Worm (Caenorhabditis elegans) whole organism, L1 larva: ENCODE results near the gene T25B9.12.
"Not testable (repeated sequence)": the region's sequence is repeated elsewhere in the genome, so short reads cannot be mapped to it uniquely, and the experiment has no call there.

Experiments
- C34B4.2 ChIP-seq: sonication (generic microtip); optimal IDR thresholded peaks from 2 replicates; lab custom pipeline; 2017; ENCODE audit warnings: mild to moderate bottlenecking, missing genetic modification characterization, missing compliant biosample characterization
- F16B12.6 ChIP-seq: fragments of 150-350 bp; optimal IDR thresholded peaks from 2 replicates; lab custom pipeline; 2014; ENCODE audit warnings: missing biosample characterization, missing genetic modification characterization
- aha-1 ChIP-seq: fragments of 150-350 bp; optimal IDR thresholded peaks from 2 replicates; lab custom pipeline; 2014; ENCODE audit warnings: missing biosample characterization, missing genetic modification characterization
- alr-1 ChIP-seq: fragments of 200-800 bp; sonication (Bioruptor generic); optimal IDR thresholded peaks from 2 replicates; lab custom pipeline; 2018; ENCODE audit warnings: borderline replicate concordance, mild to moderate bottlenecking, missing genetic modification characterization, missing compliant biosample characterization
- ama-1 ChIP-seq: fragments of 150-350 bp; optimal IDR thresholded peaks from 2 replicates; lab custom pipeline; 2014
- ceh-82 ChIP-seq, 3 experiments: fragments of 150-350 bp in 1 of 3; sonication (generic microtip) in 2 of 3; optimal IDR thresholded peaks; 2 replicates each; lab custom pipeline; 2014 to 2017; ENCODE audit warnings: missing biosample characterization in 3 of 3, missing genetic modification characterization in 3 of 3
- dpl-1 ChIP-seq, 3 experiments: fragments of 150-350 bp in 2 of 3; sonication (generic microtip) in 1 of 3; optimal IDR thresholded peaks; 2 replicates each; lab custom pipeline; 2014 to 2017; ENCODE audit warnings: missing biosample characterization in 3 of 3, missing genetic modification characterization in 3 of 3, missing genetic modification reagents in 3 of 3
- efl-1 ChIP-seq, 4 experiments: fragments of 150-350 bp; optimal IDR thresholded peaks in 3 of 4; peaks in 1 of 4; 1 replicate in 1 of 4; 2 replicates in 3 of 4; lab custom pipeline; 2014; ENCODE audit warnings: missing biosample characterization in 2 of 4, missing genetic modification characterization in 2 of 4, missing genetic modification reagents in 2 of 4
- efl-3 ChIP-seq: fragments of 200-800 bp; sonication (Bioruptor generic); optimal IDR thresholded peaks from 2 replicates; lab custom pipeline; 2018; ENCODE audit warnings: mild to moderate bottlenecking, missing genetic modification characterization, missing compliant biosample characterization
- egl-13 ChIP-seq: sonication (generic microtip); optimal IDR thresholded peaks from 2 replicates; lab custom pipeline; 2016; ENCODE audit warnings: missing genotype, missing genetic modification reagents, missing genetic modification characterization, missing compliant biosample characterization
- egl-27 ChIP-seq, 2 experiments: fragments of 150-350 bp in 1 of 2; sonication (generic microtip); optimal IDR thresholded peaks; 3 replicates each; lab custom pipeline; 2017 to 2018; ENCODE audit warnings: missing biosample characterization in 2 of 2, missing genetic modification characterization in 2 of 2, missing genetic modification reagents in 2 of 2
- elt-3 ChIP-seq, 6 experiments: fragments of 150-350 bp in 1 of 6; sonication (generic microtip); optimal IDR thresholded peaks; 2 replicates each; lab custom pipeline; 2017 to 2018; ENCODE audit warnings: missing biosample characterization in 6 of 6, missing genetic modification characterization in 6 of 6, inconsistent platforms in 1 of 6
- ets-5 ChIP-seq: fragments of 200-800 bp; sonication (Bioruptor generic); IDR thresholded peaks from 2 replicates; pipeline ENCODE4 v1.3.6; 2022; ENCODE audit warnings: missing genetic modification characterization, missing compliant biosample characterization
- fkh-4 ChIP-seq: sonication (generic microtip); optimal IDR thresholded peaks from 2 replicates; lab custom pipeline; 2016; ENCODE audit warnings: missing compliant biosample characterization, missing genetic modification characterization, borderline replicate concordance
- hlh-17 ChIP-seq: fragments of 200-800 bp; sonication (Bioruptor generic); optimal IDR thresholded peaks from 2 replicates; lab custom pipeline; 2018; ENCODE audit warnings: missing genetic modification characterization, mild to moderate bottlenecking, missing compliant biosample characterization, moderate library complexity, borderline replicate concordance
- hpl-2 ChIP-seq: fragments of 150-350 bp; optimal IDR thresholded peaks from 2 replicates; lab custom pipeline; 2014; ENCODE audit warnings: missing biosample characterization, missing genetic modification reagents, missing genetic modification characterization
- irx-1 ChIP-seq: sonication (generic microtip); optimal IDR thresholded peaks from 2 replicates; lab custom pipeline; 2016; ENCODE audit warnings: missing genetic modification characterization, missing compliant biosample characterization
- isw-1 ChIP-seq: fragments of 200-800 bp; sonication (Bioruptor generic); IDR thresholded peaks from 2 replicates; pipeline ENCODE4 v1.3.6; 2022; ENCODE audit warnings: missing genetic modification characterization, missing compliant biosample characterization
- jun-1 ChIP-seq: fragments of 150-350 bp; optimal IDR thresholded peaks from 2 replicates; lab custom pipeline; 2014; ENCODE audit warnings: missing biosample characterization, missing genetic modification reagents, missing genetic modification characterization
- lin-13 ChIP-seq: fragments of 150-350 bp; optimal IDR thresholded peaks from 2 replicates; lab custom pipeline; 2014; ENCODE audit warnings: missing biosample characterization, missing genetic modification reagents, missing genetic modification characterization
- lin-14 ChIP-seq: fragments of 200-800 bp; sonication (Bioruptor generic); optimal IDR thresholded peaks from 2 replicates; lab custom pipeline; 2018; ENCODE audit warnings: mild to moderate bottlenecking, missing genetic modification characterization, moderate library complexity, missing compliant biosample characterization
- lin-15B ChIP-seq: fragments of 150-350 bp; sonication (generic microtip); optimal IDR thresholded peaks from 3 replicates; lab custom pipeline; 2014; ENCODE audit warnings: missing biosample characterization, missing genetic modification characterization
- lsy-2 ChIP-seq, 2 experiments: fragments of 150-350 bp; optimal IDR thresholded peaks; 2 replicates each; lab custom pipeline; 2014; ENCODE audit warnings: missing biosample characterization in 2 of 2, missing genetic modification characterization in 2 of 2
- mab-9 ChIP-seq: fragments of 200-800 bp; sonication (Bioruptor generic); IDR thresholded peaks from 2 replicates; pipeline ENCODE4 v1.3.6; 2022; ENCODE audit warnings: missing genetic modification reagents, missing genetic modification characterization, missing compliant biosample characterization
- nhr-12 ChIP-seq: sonication (generic microtip); optimal IDR thresholded peaks from 2 replicates; lab custom pipeline; 2017; ENCODE audit warnings: missing biosample characterization, missing genetic modification characterization
- nhr-71 ChIP-seq: sonication (generic microtip); optimal IDR thresholded peaks from 2 replicates; lab custom pipeline; 2016; ENCODE audit warnings: mild to moderate bottlenecking, missing genetic modification characterization, moderate library complexity, missing compliant biosample characterization
- nhr-76 ChIP-seq: sonication (generic microtip); optimal IDR thresholded peaks from 2 replicates; lab custom pipeline; 2017; ENCODE audit warnings: missing biosample characterization, missing genetic modification characterization
- nhr-84 ChIP-seq: sonication (generic microtip); optimal IDR thresholded peaks from 2 replicates; lab custom pipeline; 2017; ENCODE audit warnings: missing biosample characterization, missing genetic modification characterization
- nhr-85 ChIP-seq: sonication (generic microtip); peaks from one replicate; lab custom pipeline; 2016; ENCODE audit warnings: missing genetic modification characterization, inconsistent platforms, missing compliant biosample characterization
- rnt-1 ChIP-seq: sonication (generic microtip); optimal IDR thresholded peaks from 2 replicates; lab custom pipeline; 2016; ENCODE audit warnings: mild to moderate bottlenecking, missing genetic modification characterization, moderate library complexity, missing compliant biosample characterization
- skn-1 ChIP-seq: fragments of 150-350 bp; optimal IDR thresholded peaks from 2 replicates; lab custom pipeline; 2014; ENCODE audit warnings: missing biosample characterization, missing genetic modification characterization
- snu-23 ChIP-seq: sonication (generic microtip); optimal IDR thresholded peaks from 2 replicates; lab custom pipeline; 2016; ENCODE audit warnings: missing genetic modification characterization, missing compliant biosample characterization
- sptf-1 ChIP-seq: fragments of 150-350 bp; optimal IDR thresholded peaks from 2 replicates; lab custom pipeline; 2014; ENCODE audit warnings: missing biosample characterization, missing genetic modification characterization
- swsn-7 ChIP-seq: sonication (generic microtip); optimal IDR thresholded peaks from 2 replicates; lab custom pipeline; 2016; ENCODE audit warnings: missing genetic modification characterization, missing compliant biosample characterization
- tlp-1 ChIP-seq: fragments of 150-350 bp; optimal IDR thresholded peaks from 2 replicates; lab custom pipeline; 2014; ENCODE audit warnings: missing biosample characterization, missing genetic modification characterization
- unc-30 ChIP-seq: sonication (generic microtip); optimal IDR thresholded peaks from 2 replicates; lab custom pipeline; 2017; ENCODE audit warnings: missing biosample characterization, missing genetic modification characterization
- unc-98 ChIP-seq: fragments of 200-800 bp; sonication (Bioruptor generic); IDR thresholded peaks from 2 replicates; pipeline ENCODE4 v1.3.6; 2022; ENCODE audit warnings: missing genetic modification characterization, missing compliant biosample characterization
- xbp-1 ChIP-seq: sonication (generic microtip); optimal IDR thresholded peaks from 2 replicates; lab custom pipeline; 2016; ENCODE audit warnings: missing genetic modification characterization, missing compliant biosample characterization
- zag-1 ChIP-seq: fragments of 150-350 bp; optimal IDR thresholded peaks from 2 replicates; lab custom pipeline; 2014; ENCODE audit warnings: missing biosample characterization, missing genetic modification characterization
- ztf-4 ChIP-seq: fragments of 150-350 bp; optimal IDR thresholded peaks from 2 replicates; lab custom pipeline; 2014; ENCODE audit warnings: missing biosample characterization, missing genetic modification characterization

T25B9.12 gene

DNA sequence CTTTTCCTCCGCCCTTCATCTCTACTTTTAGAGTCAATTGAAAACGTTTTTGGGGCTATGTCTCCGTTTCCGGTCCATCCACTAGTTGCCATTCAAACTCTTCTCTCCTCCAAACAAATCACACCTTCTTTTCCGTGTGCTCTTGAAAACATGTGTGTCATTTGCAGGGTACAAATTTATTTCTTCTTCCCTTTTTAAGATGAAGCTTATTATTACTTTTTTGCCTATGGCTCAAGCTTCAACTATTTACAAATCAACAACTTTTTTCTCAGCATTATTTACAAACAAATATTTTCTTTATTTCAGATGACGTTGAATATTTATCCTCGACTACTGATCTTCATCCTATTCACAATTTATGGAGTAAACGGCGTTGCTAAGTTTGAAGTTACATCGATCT lies 20.7 kb upstream of the T25B9.12 start, which contains the start of gene T25B9.3:
Gene T25B9.3 (plus strand): TSS at position 301 of the 400 bp plus-strand sequence.
- no peak for TF ChIP-seq efl-1 (optimal IDR thresholded peaks at IDR 0.05; lab: Kevin White, UChicago)
- TF ChIP-seq efl-1 (GFP tag; optimal IDR thresholded peaks at IDR 0.05 in 1 of 2; lab: Kevin White, UChicago): peak in 1 of 2 experiments; percentile 44
- no peak for TF ChIP-seq snu-23

DNA sequence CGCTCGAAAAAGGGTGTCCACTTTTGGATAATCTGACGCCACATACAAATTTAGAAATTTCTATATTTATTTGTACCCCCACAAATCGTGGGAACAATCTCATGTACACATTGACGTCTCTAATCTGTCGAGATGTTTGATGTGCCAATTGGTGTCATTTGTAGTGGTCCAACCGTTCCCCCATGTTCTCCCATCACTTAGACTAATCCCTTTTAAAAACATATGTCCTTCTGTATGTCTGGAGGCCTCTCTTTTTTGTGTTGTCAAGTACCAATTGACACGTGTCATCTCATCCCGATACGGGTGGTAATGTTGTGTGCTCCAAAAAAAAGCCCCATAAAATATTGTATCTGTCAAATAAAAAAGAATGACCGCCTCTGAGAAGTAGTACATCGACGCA lies 19.8 kb upstream of the T25B9.12 start:
- TF ChIP-seq nhr-71 (tag; lab: Kevin White, UChicago) (no peak), unc-30 (tag; lab: Kevin White, UChicago) (no peak), aha-1 (tag; lab: Kevin White, UChicago) (no peak), jun-1 (tag; lab: Kevin White, UChicago) (no peak), skn-1 (no peak), irx-1 (tag; lab: Kevin White, UChicago) (no peak), xbp-1 (tag; lab: Kevin White, UChicago) (no peak), sptf-1 (tag; lab: Kevin White, UChicago) (no peak)

DNA sequence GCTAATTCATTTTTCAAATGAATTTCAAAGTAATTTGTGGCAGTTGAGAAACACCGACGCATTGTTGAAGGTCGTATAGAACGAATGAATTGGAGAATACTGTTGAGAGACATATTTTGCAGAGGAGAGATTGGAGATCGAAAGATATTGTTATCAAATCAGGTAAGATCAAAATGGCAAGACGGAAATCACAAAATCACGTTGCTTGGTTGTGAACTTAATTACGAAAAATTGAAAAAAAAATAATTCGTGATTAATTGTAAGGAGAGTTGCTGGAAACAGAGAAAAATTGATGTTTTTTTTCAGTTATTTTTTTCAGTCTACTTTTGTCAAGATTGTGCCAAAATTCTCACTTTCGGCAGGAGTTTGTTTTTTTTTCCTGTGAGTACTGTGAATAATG lies 15.1 kb upstream of the T25B9.12 start, which contains the start of gene T25B9.1:
Gene T25B9.1 (minus strand): TSS at position 101 of the 400 bp plus-strand sequence.
- peak in 1 of 6 experiments; percentile 80 for TF ChIP-seq elt-3 (tag; optimal IDR thresholded peaks at IDR 0.05; lab: Kevin White, UChicago)
- TF ChIP-seq skn-1: no peak
- TF ChIP-seq, all 84 proteins: peak for 1

DNA sequence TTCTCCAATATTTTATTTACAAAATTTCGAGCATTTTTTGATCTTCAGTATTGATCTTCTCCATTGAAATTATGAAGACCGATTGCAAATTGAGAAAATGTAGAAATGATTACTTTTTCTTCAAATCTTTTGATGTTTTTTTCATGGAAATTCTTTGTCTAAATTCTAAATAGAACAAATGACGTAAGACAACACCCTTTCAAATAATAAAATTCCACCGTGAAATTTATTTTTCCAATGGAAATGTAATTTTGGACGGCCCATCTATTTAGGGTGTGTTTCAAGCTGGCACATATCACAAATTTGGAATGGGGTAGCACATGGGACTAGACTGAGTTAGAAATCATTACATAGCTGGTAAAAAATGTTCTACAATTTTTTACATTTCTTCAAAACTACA lies 13.4 kb upstream of the T25B9.12 start, which contains the start of gene T25B9.2:
Gene T25B9.2 (minus strand): TSS at position 101 of the 400 bp plus-strand sequence.
- TF ChIP-seq tlp-1; lsy-2 (tag; optimal IDR thresholded peaks at IDR 0.05; lab: Kevin White, UChicago); ama-1 (lab: Kevin White, UChicago): not testable (repeated sequence)

DNA sequence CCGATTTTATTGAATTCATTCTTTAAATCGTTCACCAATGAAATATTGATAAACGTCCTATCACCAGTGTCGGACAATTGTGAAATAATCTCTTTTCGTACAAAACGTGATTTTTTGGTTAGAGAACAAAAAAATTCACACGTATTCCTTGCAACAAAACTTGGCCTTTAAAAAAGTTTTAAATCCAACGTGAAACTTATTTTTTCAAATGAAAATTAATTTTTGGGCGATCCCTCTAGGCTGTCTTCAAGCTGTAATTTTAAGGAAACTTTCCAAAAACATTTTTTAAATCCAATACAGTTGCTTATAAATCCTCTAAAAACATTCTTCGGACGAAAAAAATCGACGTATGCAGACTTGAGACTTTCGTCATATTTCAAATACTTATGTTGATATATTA lies 10.5 kb upstream of the T25B9.12 start, which contains the start of gene T25B9.5:
Gene T25B9.5 (minus strand): TSS at position 101 of the 400 bp plus-strand sequence.
- TF ChIP-seq nhr-76 (tag; lab: Kevin White, UChicago): no peak
- TF ChIP-seq alr-1 (tag; lab: Kevin White, UChicago): no peak
- no peak for TF ChIP-seq ets-5 (GFP tag; lab: Robert Waterston, UW)
- TF ChIP-seq unc-98: no peak
- TF ChIP-seq swsn-7 (tag; lab: Kevin White, UChicago): no peak
- TF ChIP-seq C34B4.2 (tag; lab: Kevin White, UChicago): no peak
- no peak for TF ChIP-seq F16B12.6 (tag; lab: Kevin White, UChicago)
- TF ChIP-seq ama-1 (lab: Kevin White, UChicago): no peak
- TF ChIP-seq jun-1 (tag; lab: Kevin White, UChicago): no peak
- no peak for TF ChIP-seq aha-1 (tag; lab: Kevin White, UChicago)
- no peak for TF ChIP-seq hlh-17 (GFP tag; lab: Kevin White, UChicago)
- TF ChIP-seq mab-9 (GFP tag; lab: Robert Waterston, UW): no peak
- no peak for TF ChIP-seq lin-14
- TF ChIP-seq nhr-84 (tag; lab: Kevin White, UChicago): no peak
- TF ChIP-seq dpl-1 (GFP tag; optimal IDR thresholded peaks at IDR 0.05; lab: Kevin White, UChicago): no peak
- no peak for TF ChIP-seq nhr-12 (tag; lab: Kevin White, UChicago)
- TF ChIP-seq hpl-2 (GFP tag; lab: Kevin White, UChicago): no peak
- no peak for TF ChIP-seq egl-13 (tag; lab: Kevin White, UChicago)
- no peak for TF ChIP-seq ztf-4 (tag; lab: Kevin White, UChicago)
- TF ChIP-seq lin-15B (tag; lab: Kevin White, UChicago): no peak

DNA sequence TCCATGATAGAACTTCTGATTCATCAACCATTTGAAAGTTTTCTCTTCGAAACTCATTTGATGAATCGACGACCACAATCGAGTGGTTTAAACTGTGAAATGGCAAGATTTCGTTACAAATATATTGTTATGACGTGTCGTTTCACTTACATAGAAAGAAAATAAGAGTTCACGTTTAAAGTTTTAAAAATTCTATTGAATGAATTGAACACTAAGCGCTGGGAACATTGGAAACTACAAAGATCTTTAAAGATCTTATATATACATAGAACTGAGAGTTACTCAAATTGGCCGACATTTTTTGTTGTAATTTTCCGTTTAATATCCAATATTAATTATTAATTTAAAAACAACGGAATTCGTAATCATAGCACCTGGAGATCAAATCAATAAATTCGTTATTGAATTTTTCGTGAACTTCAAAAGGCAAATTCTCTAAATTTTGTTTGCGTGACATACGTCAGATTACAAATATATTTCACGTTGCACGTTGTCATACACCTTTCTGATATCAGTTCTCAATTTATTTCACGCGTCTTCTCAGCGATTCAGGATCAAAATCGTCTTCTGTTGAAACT lies 7.4 kb upstream of the T25B9.12 start, which contains the start of the genes T25B9.4 and T25B9.6:
Gene T25B9.4 (minus strand): TSS at position 101 of the 578 bp plus-strand sequence.
Gene T25B9.6 (plus strand): TSS at position 528 of the 578 bp plus-strand sequence.
- TF ChIP-seq aha-1 (tag; lab: Kevin White, UChicago): no peak
- no peak for TF ChIP-seq unc-30 (tag; lab: Kevin White, UChicago)
- TF ChIP-seq nhr-85: no peak
- no peak for TF ChIP-seq egl-27 (tag; optimal IDR thresholded peaks at IDR 0.05; lab: Kevin White, UChicago)
- TF ChIP-seq isw-1 (GFP tag; lab: Robert Waterston, UW): no peak
- no peak for TF ChIP-seq lin-13
- no peak for TF ChIP-seq nhr-71 (tag; lab: Kevin White, UChicago)
- TF ChIP-seq ceh-82 (tag; optimal IDR thresholded peaks at IDR 0.05; lab: Kevin White, UChicago): no peak
- TF ChIP-seq zag-1: no peak
- no peak for TF ChIP-seq fkh-4 (tag; lab: Kevin White, UChicago)
- no peak for TF ChIP-seq skn-1
- no peak for TF ChIP-seq efl-3 (GFP tag; lab: Kevin White, UChicago)
- TF ChIP-seq rnt-1 (tag; lab: Kevin White, UChicago): no peak
- TF ChIP-seq, all 84 proteins: peak for 0
